Fruit fly (Drosophila melanogaster) whole organism: ENCODE results near the gene CG11168.

Source experiments
- Dll ChIP-seq: fragments of >200 bp; optimal IDR thresholded peaks from 2 replicates; lab custom pipeline; 2017
- EcR ChIP-seq, 2 experiments: fragments of >200 bp; optimal IDR thresholded peaks; 2 replicates each; lab custom pipeline; 2017; ENCODE audit warnings: missing biosample characterization in 2 of 2, missing genetic modification characterization in 2 of 2, missing genetic modification reagents in 2 of 2
- psq ChIP-seq: fragments of >200 bp; optimal IDR thresholded peaks from 2 replicates; lab custom pipeline; 2017

DNA sequence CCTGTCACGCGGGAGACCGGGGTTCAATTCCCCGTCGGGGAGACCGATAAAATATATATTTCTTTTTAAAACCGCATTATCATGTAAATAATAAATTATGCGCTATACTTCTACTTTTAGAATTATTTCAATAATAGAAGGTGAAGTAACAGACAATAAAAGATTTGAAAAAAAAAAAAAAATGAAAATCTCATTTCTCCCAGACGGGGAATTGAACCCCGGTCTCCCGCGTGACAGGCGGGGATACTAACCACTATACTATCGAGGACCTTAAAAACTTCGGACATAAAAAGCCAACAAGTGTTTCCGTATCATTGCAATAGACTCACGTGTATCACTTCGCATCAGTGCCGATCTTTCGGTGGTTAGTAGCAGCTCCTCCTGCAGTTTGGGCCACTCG is 3.0 kb upstream of the CG11168 start:
- no peak for TF ChIP-seq Dll (lab: Kevin White, UChicago)
- TF ChIP-seq EcR (GFP tag; optimal IDR thresholded peaks at IDR 0.05; lab: Kevin White, UChicago) = no peak
- no peak for TF ChIP-seq psq (lab: Kevin White, UChicago)
